Worm (Caenorhabditis elegans): ENCODE measurements around the gene T19B10.2.

DNA sequence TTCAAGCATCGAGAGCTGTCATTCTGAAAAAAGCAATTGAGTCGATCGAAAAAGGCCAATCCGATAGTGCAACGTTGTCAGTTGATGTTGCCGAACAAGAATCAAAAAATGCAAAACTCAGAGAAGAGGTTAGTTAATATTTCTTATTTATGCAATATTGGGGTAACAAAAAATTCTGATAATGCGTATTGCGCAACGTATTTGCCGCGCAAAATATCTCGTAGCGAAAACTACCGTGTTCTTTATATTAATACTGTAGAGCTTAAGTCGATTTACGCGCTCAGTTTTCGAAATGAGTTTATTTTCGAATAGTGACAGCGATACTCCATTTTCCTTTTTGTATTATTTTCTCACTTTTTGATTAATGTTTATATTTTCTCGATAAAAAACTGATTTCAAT is 23.9 kb downstream of the T19B10.2 start:
- TF ChIP-seq ama-1 (optimal IDR thresholded peaks at IDR 0.05) = no peak
- no peak for TF ChIP-seq hmbx-1 (tag; optimal IDR thresholded peaks at IDR 0.05)
- no peak for TF ChIP-seq F13C5.2 (tag; optimal IDR thresholded peaks at IDR 0.05)
- no peak for TF ChIP-seq flt-1 (GFP tag; IDR thresholded peaks at IDR 0.05)
- no peak for TF ChIP-seq hnd-1 (tag; optimal IDR thresholded peaks at IDR 0.05)
- no peak for TF ChIP-seq ceh-36 (tag; optimal IDR thresholded peaks at IDR 0.05)

All from whole organism, early embryonic.